Fruit fly (Drosophila melanogaster): ENCODE measurements around the gene CG10352.

DNA sequence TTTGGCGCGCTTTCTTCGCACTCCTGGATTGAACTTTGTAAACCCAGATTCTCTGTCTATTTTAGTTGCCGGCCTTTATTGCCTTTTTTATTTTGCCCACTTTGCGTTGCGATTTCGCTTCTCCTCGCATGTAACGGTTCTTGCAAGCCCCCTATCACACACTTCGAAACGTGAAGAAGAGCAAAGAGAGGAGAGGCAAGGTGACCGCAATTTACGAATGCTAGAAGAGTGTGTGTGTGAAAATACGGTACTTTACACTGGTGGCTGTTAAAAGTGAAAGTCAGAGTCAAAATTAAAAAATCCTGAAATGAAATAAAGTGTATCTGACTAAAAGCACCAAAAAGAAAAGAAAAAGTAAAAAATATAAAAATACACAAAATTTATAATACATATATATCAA lies 17.2 kb upstream of the CG10352 start:
- TF ChIP-seq Deaf1 (tag; optimal IDR thresholded peaks at IDR 0.05) (no peak), CG2199 (GFP tag; IDR thresholded peaks at IDR 0.05) (no peak), unc-4 (GFP tag; IDR thresholded peaks at IDR 0.05; ENCODE audit: partially characterized antibody) (no peak), salm (tag; optimal IDR thresholded peaks at IDR 0.05) (no peak), gro (GFP tag; optimal IDR thresholded peaks at IDR 0.05) (no peak), nmo (GFP tag; optimal IDR thresholded peaks at IDR 0.05) (no peak), Fer2 (tag; optimal IDR thresholded peaks at IDR 0.05) (no peak), CG12071 (GFP tag; optimal IDR thresholded peaks at IDR 0.05) (no peak), Dll (GFP tag; IDR thresholded peaks at IDR 0.05; ENCODE audit: partially characterized antibody) (no peak), Sox102F (GFP tag; optimal IDR thresholded peaks at IDR 0.05) (no peak)

Data from whole organism, embryonic.